Worm (Caenorhabditis elegans): Measurements from ENCODE around the gene R12C12.10.

The R12C12.10 gene

DNA sequence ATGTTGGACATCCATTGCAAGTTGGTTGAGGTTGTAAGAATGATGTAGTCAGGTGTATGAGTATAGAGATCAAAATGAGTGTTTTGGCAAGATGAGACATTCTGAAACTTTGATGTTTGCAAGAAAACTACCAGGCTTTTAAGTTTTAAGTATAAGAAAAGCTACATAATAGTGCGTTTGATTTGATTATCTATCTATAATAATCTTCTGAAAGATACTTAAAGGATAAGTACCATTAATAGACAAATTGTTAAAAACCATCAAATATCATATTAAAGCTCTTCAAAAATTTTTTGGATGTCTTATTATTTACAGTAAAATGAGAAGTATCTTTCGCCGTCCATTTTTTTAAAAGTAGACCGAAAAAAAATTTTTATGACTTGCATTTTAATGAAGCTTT lies at the start of gene R12C12.10:
Gene R12C12.10 (minus strand): TSS at position 101 of the 400 bp plus-strand sequence.
- TF ChIP-seq ztf-29 (GFP tag; IDR thresholded peaks at IDR 0.05) (no peak), cog-1 (tag; optimal IDR thresholded peaks at IDR 0.05) (no peak), ref-1 (GFP tag; conservative IDR thresholded peaks at IDR 0.05) (no peak), ztf-23 (GFP tag; IDR thresholded peaks at IDR 0.05) (no peak), med-1 (GFP tag; optimal IDR thresholded peaks at IDR 0.05; ENCODE audit: insufficient read depth) (no peak), klf-2 (GFP tag; conservative IDR thresholded peaks at IDR 0.05) (no peak), tab-1 (GFP tag; IDR thresholded peaks at IDR 0.05) (no peak), flt-1 (GFP tag; IDR thresholded peaks at IDR 0.05) (no peak)

DNA sequence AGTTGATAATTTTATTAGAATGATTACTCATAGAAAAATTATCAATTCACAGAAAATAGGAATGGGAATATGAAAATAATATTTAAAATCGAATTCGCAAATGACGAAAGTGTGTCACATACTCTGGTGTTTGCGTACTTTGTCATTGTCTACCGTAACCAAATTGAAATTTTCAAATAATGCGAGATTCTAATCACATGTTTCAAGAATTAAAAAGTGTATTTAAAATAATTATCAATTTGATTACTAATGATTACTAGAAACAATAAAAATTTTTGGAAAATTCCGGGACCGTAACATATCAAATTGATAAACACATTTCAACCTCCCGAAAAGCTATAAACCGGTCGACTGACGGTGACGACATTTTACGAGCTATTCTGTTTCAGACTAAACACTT lies 48.3 kb upstream of the R12C12.10 start, which contains the start of the genes fbf-2 and nspg-3:
Gene fbf-2 (minus strand): TSS at position 101 of the 400 bp plus-strand sequence.
Gene nspg-3 (plus strand): TSS at position 388 of the 400 bp plus-strand sequence.
- no peak for TF ChIP-seq tab-1 (GFP tag; IDR thresholded peaks at IDR 0.05)
- no peak for TF ChIP-seq T22C8.4 (GFP tag; IDR thresholded peaks at IDR 0.05)
- TF ChIP-seq cog-1 (tag; optimal IDR thresholded peaks at IDR 0.05), result no peak
- no peak for TF ChIP-seq ztf-29 (GFP tag; IDR thresholded peaks at IDR 0.05)
- TF ChIP-seq flt-1 (GFP tag; IDR thresholded peaks at IDR 0.05), result no peak
- no peak for TF ChIP-seq ref-1 (GFP tag; conservative IDR thresholded peaks at IDR 0.05)
- TF ChIP-seq ztf-23 (GFP tag; IDR thresholded peaks at IDR 0.05), result no peak
- TF ChIP-seq klf-2 (GFP tag; conservative IDR thresholded peaks at IDR 0.05), result no peak
- TF ChIP-seq med-1 (GFP tag; optimal IDR thresholded peaks at IDR 0.05; ENCODE audit: insufficient read depth), result no peak

DNA sequence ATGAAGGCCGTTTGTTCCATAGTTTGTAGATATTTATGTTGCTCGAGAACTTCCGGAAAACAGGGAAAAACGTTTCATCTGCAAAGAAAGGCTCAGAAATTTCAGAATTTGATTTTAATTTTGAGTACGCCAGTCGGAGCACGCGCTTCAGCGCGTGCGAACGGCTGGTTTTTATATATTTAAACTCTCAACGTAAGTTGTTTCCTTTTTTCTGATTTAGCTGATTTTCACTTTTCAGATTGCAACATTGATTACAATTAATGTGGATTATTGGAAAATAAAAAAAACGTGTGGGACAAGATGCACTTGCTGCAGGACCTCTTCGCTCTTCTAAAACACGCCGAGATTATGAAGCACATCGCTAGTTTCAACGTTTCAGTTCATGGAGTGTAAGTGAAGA lies 39.6 kb upstream of the R12C12.10 start, which contains the start of gene F21H12.3:
Gene F21H12.3 (plus strand): TSS at position 301 of the 400 bp plus-strand sequence.
- no peak for TF ChIP-seq med-1 (GFP tag; optimal IDR thresholded peaks at IDR 0.05; ENCODE audit: insufficient read depth)
- TF ChIP-seq ztf-29 (GFP tag; IDR thresholded peaks at IDR 0.05), result no peak
- TF ChIP-seq ref-1 (GFP tag; conservative IDR thresholded peaks at IDR 0.05), result no peak
- TF ChIP-seq klf-2 (GFP tag; conservative IDR thresholded peaks at IDR 0.05), result no peak
- no peak for TF ChIP-seq T22C8.4 (GFP tag; IDR thresholded peaks at IDR 0.05)
- no peak for TF ChIP-seq flt-1 (GFP tag; IDR thresholded peaks at IDR 0.05)
- TF ChIP-seq tab-1 (GFP tag; IDR thresholded peaks at IDR 0.05), result no peak
- TF ChIP-seq cog-1 (tag; optimal IDR thresholded peaks at IDR 0.05), result no peak
- no peak for TF ChIP-seq ztf-23 (GFP tag; IDR thresholded peaks at IDR 0.05)

DNA sequence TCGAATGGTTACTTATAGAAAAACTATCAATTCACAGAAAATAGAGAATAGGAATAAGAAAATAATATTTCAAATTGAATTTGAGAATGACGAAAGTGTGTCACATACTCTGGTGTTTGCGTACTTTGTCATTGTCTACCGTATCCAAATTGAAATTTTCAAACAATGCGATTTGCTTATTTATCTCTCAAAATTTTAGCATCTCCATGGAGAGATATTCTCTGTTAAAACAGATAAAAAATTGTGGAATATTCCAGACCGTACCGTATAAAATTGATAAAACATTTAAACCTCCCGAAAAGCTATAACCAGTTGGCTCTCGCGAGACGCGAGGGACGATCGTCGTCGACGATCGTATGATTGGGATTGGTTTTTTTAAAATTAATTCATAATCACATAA lies 37.7 kb upstream of the R12C12.10 start, which contains the start of gene fbf-1:
Gene fbf-1 (minus strand): TSS at position 101 of the 400 bp plus-strand sequence.
- no peak for TF ChIP-seq ztf-29 (GFP tag; IDR thresholded peaks at IDR 0.05)
- no peak for TF ChIP-seq ztf-23 (GFP tag; IDR thresholded peaks at IDR 0.05)

DNA sequence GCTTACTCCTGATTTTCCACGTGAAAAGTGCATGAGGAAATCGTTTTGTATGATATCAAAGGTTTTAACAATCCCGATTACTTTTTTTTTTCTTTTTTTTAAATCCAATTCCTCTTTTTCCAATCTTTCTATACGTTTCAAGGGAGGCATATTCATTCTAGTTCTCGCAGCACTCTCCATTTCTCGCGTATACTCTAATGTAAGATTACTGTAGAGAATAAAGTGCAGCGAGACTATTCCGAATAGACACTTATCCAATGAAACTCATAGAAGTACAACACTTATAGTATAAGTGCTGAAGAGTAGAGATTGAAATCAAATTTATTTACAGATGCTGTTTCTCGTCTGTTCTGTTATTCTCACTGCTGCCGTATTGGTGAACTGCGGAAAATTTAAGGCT lies 34.5 kb upstream of the R12C12.10 start, which contains the start of gene H12I13.6:
Gene H12I13.6 (plus strand): TSS at position 301 of the 400 bp plus-strand sequence.
- TF ChIP-seq ztf-23 (GFP tag; IDR thresholded peaks at IDR 0.05) (no peak), T22C8.4 (GFP tag; IDR thresholded peaks at IDR 0.05) (no peak), med-1 (GFP tag; optimal IDR thresholded peaks at IDR 0.05; ENCODE audit: insufficient read depth) (no peak), klf-2 (GFP tag; conservative IDR thresholded peaks at IDR 0.05) (no peak), ref-1 (GFP tag; conservative IDR thresholded peaks at IDR 0.05) (no peak), flt-1 (GFP tag; IDR thresholded peaks at IDR 0.05) (no peak), cog-1 (tag; optimal IDR thresholded peaks at IDR 0.05) (no peak), tab-1 (GFP tag; IDR thresholded peaks at IDR 0.05) (no peak), ztf-29 (GFP tag; IDR thresholded peaks at IDR 0.05) (no peak)

DNA sequence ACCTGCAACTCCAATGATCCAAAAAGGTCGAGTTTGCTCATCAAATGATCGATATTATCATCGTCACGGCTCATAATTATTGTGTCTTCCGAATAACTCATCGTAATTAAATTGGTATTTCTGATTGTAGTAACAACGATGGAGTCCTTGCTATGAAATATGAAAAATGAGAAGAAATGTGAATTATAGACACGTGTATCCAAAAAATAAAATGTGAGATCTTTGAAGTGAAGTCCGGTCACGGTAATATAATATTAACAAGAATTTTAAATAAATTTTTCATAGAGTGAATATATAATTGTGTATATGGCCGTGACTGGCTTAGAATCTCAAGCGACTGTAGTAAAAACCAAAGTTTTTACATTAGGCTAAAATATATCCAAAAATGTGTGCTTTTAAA lies 24.0 kb upstream of the R12C12.10 start, which contains the start of gene H12I13.1:
Gene H12I13.1 (minus strand): TSS at position 101 of the 400 bp plus-strand sequence.
- TF ChIP-seq ztf-29 (GFP tag; IDR thresholded peaks at IDR 0.05) (no peak), ztf-23 (GFP tag; IDR thresholded peaks at IDR 0.05) (no peak), klf-2 (GFP tag; conservative IDR thresholded peaks at IDR 0.05) (no peak), med-1 (GFP tag; optimal IDR thresholded peaks at IDR 0.05; ENCODE audit: insufficient read depth) (no peak), cog-1 (tag; optimal IDR thresholded peaks at IDR 0.05) (no peak)

DNA sequence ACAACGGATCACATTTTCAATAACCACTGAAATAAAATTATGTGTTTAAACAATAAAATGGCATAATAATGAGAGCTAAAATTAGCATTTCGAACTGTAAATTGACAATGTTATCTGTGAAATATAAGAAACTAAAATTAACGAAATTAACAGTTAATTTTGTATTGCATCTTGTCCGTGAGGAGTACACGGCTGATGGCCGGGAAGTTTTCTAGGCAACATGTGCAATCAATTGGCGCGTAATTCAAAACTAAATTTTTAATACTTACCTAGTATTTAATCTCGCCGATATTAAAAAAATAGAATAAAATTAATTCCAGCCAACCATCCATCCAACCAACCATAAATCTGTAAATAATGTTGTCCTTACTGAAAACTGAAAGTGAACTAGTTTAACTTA lies 18.4 kb upstream of the R12C12.10 start:
- TF ChIP-seq ztf-29 (GFP tag; IDR thresholded peaks at IDR 0.05) (no peak), cog-1 (tag; optimal IDR thresholded peaks at IDR 0.05) (peak; percentile 60), T22C8.4 (GFP tag; IDR thresholded peaks at IDR 0.05) (no peak), med-1 (GFP tag; optimal IDR thresholded peaks at IDR 0.05; ENCODE audit: insufficient read depth) (no peak), ztf-23 (GFP tag; IDR thresholded peaks at IDR 0.05) (peak; percentile 77)

DNA sequence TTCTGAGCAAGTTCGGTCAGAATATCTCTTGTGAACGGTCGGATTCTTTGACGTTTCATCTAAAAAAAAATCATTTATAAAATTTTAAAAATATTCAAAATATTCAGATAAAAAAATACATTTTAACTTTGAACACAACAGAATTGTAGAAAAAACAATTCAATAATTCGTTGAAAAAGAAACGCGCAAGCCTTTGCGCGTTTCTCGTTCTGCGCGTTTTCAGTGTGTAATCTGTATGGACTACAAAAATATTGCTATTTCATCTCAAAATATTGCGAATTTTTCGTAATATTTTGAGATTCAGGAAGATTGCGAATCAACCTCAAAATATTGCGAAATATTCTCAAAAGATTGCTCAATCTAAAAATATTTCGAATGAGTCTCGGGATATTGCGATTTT lies 12.9 kb upstream of the R12C12.10 start, which contains the start of gene R12C12.7:
Gene R12C12.7 (minus strand): TSS at position 59 of the 400 bp plus-strand sequence.
- no peak for TF ChIP-seq klf-2 (GFP tag; conservative IDR thresholded peaks at IDR 0.05)
- no peak for TF ChIP-seq med-1 (GFP tag; optimal IDR thresholded peaks at IDR 0.05; ENCODE audit: insufficient read depth)

DNA sequence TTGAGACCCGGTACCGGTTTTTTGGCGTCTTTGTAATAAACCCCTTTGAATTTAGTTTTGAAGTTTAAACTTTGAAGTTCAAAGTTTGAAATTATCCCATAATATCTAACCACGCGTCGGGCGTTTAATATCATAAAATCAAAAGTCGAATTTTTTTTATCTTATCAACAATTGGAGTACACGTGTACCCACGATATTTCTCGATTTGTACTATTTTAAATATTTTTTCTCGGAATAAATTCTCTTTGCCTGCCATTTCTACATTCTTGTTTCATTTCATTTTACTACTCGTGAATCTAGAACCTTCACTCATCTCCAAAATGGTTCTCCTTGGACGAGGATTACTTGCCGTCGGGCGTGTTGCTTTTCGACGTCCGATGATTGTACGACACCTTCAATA lies 7.1 kb upstream of the R12C12.10 start, which contains the start of gene gldc-1:
Gene gldc-1 (plus strand): TSS at position 301 of the 400 bp plus-strand sequence.
- no peak for TF ChIP-seq tab-1 (GFP tag; IDR thresholded peaks at IDR 0.05)
- no peak for TF ChIP-seq ztf-29 (GFP tag; IDR thresholded peaks at IDR 0.05)
- TF ChIP-seq ref-1 (GFP tag; conservative IDR thresholded peaks at IDR 0.05), result no peak
- TF ChIP-seq med-1 (GFP tag; optimal IDR thresholded peaks at IDR 0.05; ENCODE audit: insufficient read depth), result no peak
- TF ChIP-seq T22C8.4 (GFP tag; IDR thresholded peaks at IDR 0.05), result no peak
- no peak for TF ChIP-seq ztf-23 (GFP tag; IDR thresholded peaks at IDR 0.05)
- TF ChIP-seq klf-2 (GFP tag; conservative IDR thresholded peaks at IDR 0.05), result no peak
- no peak for TF ChIP-seq cog-1 (tag; optimal IDR thresholded peaks at IDR 0.05)
- TF ChIP-seq flt-1 (GFP tag; IDR thresholded peaks at IDR 0.05), result no peak

DNA sequence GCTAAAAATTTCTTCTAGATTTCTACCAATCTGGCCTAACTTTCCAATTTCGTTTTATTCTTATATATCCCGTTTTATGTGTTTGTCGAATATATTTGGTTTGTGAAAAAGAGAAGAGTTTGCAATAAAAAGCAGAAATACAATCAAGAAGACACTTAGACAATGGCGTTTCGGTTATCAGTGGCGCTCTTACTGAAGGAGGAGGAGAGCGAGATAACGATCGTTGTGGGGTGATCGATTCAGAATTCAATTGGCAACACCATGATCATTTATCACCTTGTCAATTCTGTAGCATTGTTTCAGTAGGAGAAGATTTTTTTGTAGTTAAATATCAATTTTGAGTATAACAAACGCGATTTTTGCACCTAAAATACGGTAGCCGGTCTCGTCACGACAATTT lies 6.5 kb upstream of the R12C12.10 start:
- TF ChIP-seq ref-1 (GFP tag; conservative IDR thresholded peaks at IDR 0.05) (no peak), T22C8.4 (GFP tag; IDR thresholded peaks at IDR 0.05) (no peak), med-1 (GFP tag; optimal IDR thresholded peaks at IDR 0.05; ENCODE audit: insufficient read depth) (no peak), flt-1 (GFP tag; IDR thresholded peaks at IDR 0.05) (no peak), tab-1 (GFP tag; IDR thresholded peaks at IDR 0.05) (no peak), cog-1 (tag; optimal IDR thresholded peaks at IDR 0.05) (no peak), ztf-29 (GFP tag; IDR thresholded peaks at IDR 0.05) (no peak), klf-2 (GFP tag; conservative IDR thresholded peaks at IDR 0.05) (no peak), ztf-23 (GFP tag; IDR thresholded peaks at IDR 0.05) (no peak)

Measured in whole organism, midembryonic.